Worm (Caenorhabditis elegans) whole organism, L4/young adult: Measurements from ENCODE around the gene K09A9.6.

Experiments
- W03F9.2 ChIP-seq: fragments of 150-350 bp; optimal IDR thresholded peaks from 2 replicates; lab custom pipeline; 2014; ENCODE audit warnings: missing biosample characterization, missing genetic modification characterization
- dao-5 ChIP-seq: sonication (generic microtip); optimal IDR thresholded peaks from 2 replicates; lab custom pipeline; 2016; ENCODE audit warnings: missing genotype, missing genetic modification characterization, moderate library complexity, missing compliant biosample characterization
- him-1 ChIP-seq: sonication (generic microtip); optimal IDR thresholded peaks from 2 replicates; lab custom pipeline; 2016; ENCODE audit warnings: missing genotype, missing genetic modification reagents, missing genetic modification characterization, missing compliant biosample characterization

The K09A9.6 gene

ce11 chrX:15576942-15577341 is at the start of gene K09A9.6:
TSS of gene K09A9.6 (plus strand) at chrX:15577242.
- TF ChIP-seq W03F9.2 (tag; lab: Kevin White, UChicago) (no peak), him-1 (tag; lab: Kevin White, UChicago) (no peak), dao-5 (tag; lab: Kevin White, UChicago) (no peak)

- TF ChIP-seq dao-5 (tag; lab: Kevin White, UChicago), result no peak
Observed at ce11 chrX:15528472-15528871, 48.6 kb upstream of the K09A9.6 start.

ce11 chrX:15533260-15533659 is 43.8 kb upstream of the K09A9.6 start:
- no peak for TF ChIP-seq dao-5 (tag; lab: Kevin White, UChicago)
- TF ChIP-seq him-1 (tag; lab: Kevin White, UChicago), result no peak
- no peak for TF ChIP-seq W03F9.2 (tag; lab: Kevin White, UChicago)

ce11 chrX:15535190-15535636 is 41.8 kb upstream of the K09A9.6 start:
- TF ChIP-seq W03F9.2 (tag; lab: Kevin White, UChicago), result no peak
- peak; percentile 72 for TF ChIP-seq him-1 (tag; lab: Kevin White, UChicago)

- no peak for TF ChIP-seq W03F9.2 (tag; lab: Kevin White, UChicago)
- no peak for TF ChIP-seq him-1 (tag; lab: Kevin White, UChicago)
- no peak for TF ChIP-seq dao-5 (tag; lab: Kevin White, UChicago)
Observed at ce11 chrX:15536017-15536416, 41.0 kb upstream of the K09A9.6 start.

- TF ChIP-seq dao-5 (tag; lab: Kevin White, UChicago) (no peak), him-1 (tag; lab: Kevin White, UChicago) (no peak), W03F9.2 (tag; lab: Kevin White, UChicago) (no peak)
Observed at ce11 chrX:15537362-15537761, 39.7 kb upstream of the K09A9.6 start, which contains the start of the genes olrn-1 and C02C6.14. TSS of gene olrn-1 (plus strand) at chrX:15537662. TSS of gene C02C6.14 (plus strand) at chrX:15537665.

- TF ChIP-seq him-1 (tag; lab: Kevin White, UChicago), result no peak
- TF ChIP-seq dao-5 (tag; lab: Kevin White, UChicago), result no peak
- no peak for TF ChIP-seq W03F9.2 (tag; lab: Kevin White, UChicago)
Observed at ce11 chrX:15539299-15539698, 37.7 kb upstream of the K09A9.6 start.

- no peak for TF ChIP-seq him-1 (tag; lab: Kevin White, UChicago)
- TF ChIP-seq dao-5 (tag; lab: Kevin White, UChicago), result no peak
- no peak for TF ChIP-seq W03F9.2 (tag; lab: Kevin White, UChicago)
Observed at ce11 chrX:15541437-15541836, 35.6 kb upstream of the K09A9.6 start.

- TF ChIP-seq him-1 (tag; lab: Kevin White, UChicago), result no peak
- TF ChIP-seq W03F9.2 (tag; lab: Kevin White, UChicago), result no peak
- TF ChIP-seq dao-5 (tag; lab: Kevin White, UChicago), result no peak
Observed at ce11 chrX:15544671-15545070, 32.4 kb upstream of the K09A9.6 start.

ce11 chrX:15545485-15545884 is 31.6 kb upstream of the K09A9.6 start:
- TF ChIP-seq him-1 (tag; lab: Kevin White, UChicago) (no peak), W03F9.2 (tag; lab: Kevin White, UChicago) (no peak), dao-5 (tag; lab: Kevin White, UChicago) (no peak)

- TF ChIP-seq dao-5 (tag; lab: Kevin White, UChicago) (no peak), W03F9.2 (tag; lab: Kevin White, UChicago) (no peak)
Observed at ce11 chrX:15546943-15547342, 30.1 kb upstream of the K09A9.6 start.

ce11 chrX:15547896-15548295 is 29.1 kb upstream of the K09A9.6 start:
- no peak for TF ChIP-seq W03F9.2 (tag; lab: Kevin White, UChicago)
- TF ChIP-seq dao-5 (tag; lab: Kevin White, UChicago), result no peak
- TF ChIP-seq him-1 (tag; lab: Kevin White, UChicago), result no peak

- TF ChIP-seq dao-5 (tag; lab: Kevin White, UChicago), result no peak
- no peak for TF ChIP-seq him-1 (tag; lab: Kevin White, UChicago)
- no peak for TF ChIP-seq W03F9.2 (tag; lab: Kevin White, UChicago)
Observed at ce11 chrX:15550769-15551168, 26.3 kb upstream of the K09A9.6 start.

ce11 chrX:15552024-15552769 is 24.8 kb upstream of the K09A9.6 start:
- TF ChIP-seq W03F9.2 (tag; lab: Kevin White, UChicago) (no peak), dao-5 (tag; lab: Kevin White, UChicago) (no peak), him-1 (tag; lab: Kevin White, UChicago) (no peak)
